Worm (Caenorhabditis elegans) whole organism, young adult: ENCODE data around the gene F40G12.2.

Experiments used
- B0336.3 ChIP-seq: fragments of 200-800 bp; sonication (Bioruptor generic); IDR thresholded peaks from 2 replicates; pipeline ENCODE4 v1.3.6; 2022; ENCODE audit warnings: missing genetic modification characterization, missing compliant biosample characterization
- F37B4.10 ChIP-seq: fragments of 200-800 bp; sonication (Bioruptor generic); IDR thresholded peaks from 2 replicates; pipeline ENCODE4 v1.3.6; 2022; ENCODE audit warnings: missing genetic modification characterization, missing compliant biosample characterization
- F52B5.7 ChIP-seq: sonication (generic microtip); optimal IDR thresholded peaks from 2 replicates; lab custom pipeline; 2016; ENCODE audit warnings: mild to moderate bottlenecking, missing genetic modification characterization, missing compliant biosample characterization
- ama-1 ChIP-seq, 3 experiments: fragments of 150-350 bp in 1 of 3; sonication (generic microtip) in 2 of 3; optimal IDR thresholded peaks; 2 replicates each; lab custom pipeline; 2014 to 2018; ENCODE audit warnings: missing biosample characterization in 2 of 3, missing genetic modification characterization in 2 of 3, missing genetic modification reagents in 2 of 3
- ceh-79 ChIP-seq: sonication (generic microtip); optimal IDR thresholded peaks from 2 replicates; lab custom pipeline; 2017; ENCODE audit warnings: mild to moderate bottlenecking, missing genetic modification characterization, missing compliant biosample characterization
- dpff-1 ChIP-seq: sonication (generic microtip); optimal IDR thresholded peaks from 2 replicates; lab custom pipeline; 2017; ENCODE audit warnings: mild to moderate bottlenecking, missing genetic modification characterization, missing compliant biosample characterization
- ets-4 ChIP-seq: fragments of 200-800 bp; sonication (Bioruptor generic); optimal IDR thresholded peaks from 2 replicates; lab custom pipeline; 2018; ENCODE audit warnings: mild to moderate bottlenecking, missing genetic modification characterization, missing compliant biosample characterization
- mcd-1 ChIP-seq: fragments of 200-800 bp; sonication (Bioruptor generic); IDR thresholded peaks from 2 replicates; pipeline ENCODE4 v1.3.6; 2022; ENCODE audit warnings: missing genetic modification reagents, missing genetic modification characterization, missing compliant biosample characterization
- nfya-1 ChIP-seq: sonication (generic microtip); optimal IDR thresholded peaks from 2 replicates; lab custom pipeline; 2017; ENCODE audit warnings: antibody characterized with exemption, missing compliant biosample characterization, missing genetic modification characterization, borderline replicate concordance; ENCODE audit not compliant: insufficient read depth
- nfya-2 ChIP-seq: fragments of 200-800 bp; sonication (Bioruptor generic); IDR thresholded peaks from 2 replicates; pipeline ENCODE4 v1.3.6; 2022; ENCODE audit warnings: missing genetic modification reagents, missing genetic modification characterization, missing compliant biosample characterization
- nfyb-1 ChIP-seq: fragments of 200-800 bp; sonication (Bioruptor generic); IDR thresholded peaks from 2 replicates; pipeline ENCODE4 v1.3.6; 2022; ENCODE audit warnings: missing genetic modification reagents, missing genetic modification characterization, missing compliant biosample characterization
- nhr-120 ChIP-seq: fragments of 200-800 bp; sonication (Bioruptor generic); IDR thresholded peaks from 2 replicates; pipeline ENCODE4 v1.3.6; 2022; ENCODE audit warnings: missing genetic modification characterization, missing compliant biosample characterization
- ztf-25 ChIP-seq: fragments of 200-800 bp; sonication (Bioruptor generic); IDR thresholded peaks from 2 replicates; pipeline ENCODE4 v1.3.6; 2022; ENCODE audit warnings: missing genetic modification reagents, missing genetic modification characterization, missing compliant biosample characterization
- ztf-3 ChIP-seq: fragments of 200-800 bp; sonication (Bioruptor generic); optimal IDR thresholded peaks from 2 replicates; lab custom pipeline; 2018; ENCODE audit warnings: mild to moderate bottlenecking, missing genetic modification characterization, missing compliant biosample characterization

ce11 chrV:14210743-14211142 lies 50.0 kb downstream of the F40G12.2 start, which contains the start of gene str-230:
- TF ChIP-seq nfyb-1 (GFP tag; lab: Robert Waterston, UW) (no peak), nfya-2 (no peak), nfya-1 (tag; lab: Kevin White, UChicago) (no peak), F37B4.10 (GFP tag; lab: Robert Waterston, UW) (no peak), ztf-3 (no peak), nhr-120 (GFP tag; lab: Robert Waterston, UW) (no peak), mcd-1 (no peak), B0336.3 (no peak), dpff-1 (tag; lab: Kevin White, UChicago) (no peak), ama-1 (optimal IDR thresholded peaks at IDR 0.05; lab: Kevin White, UChicago) (no peak), ama-1 (GFP tag; optimal IDR thresholded peaks at IDR 0.05; lab: Kevin White, UChicago) (no peak), ceh-79 (no peak), F52B5.7 (tag; lab: Kevin White, UChicago) (no peak), ets-4 (GFP tag; lab: Kevin White, UChicago) (no peak), ztf-25 (GFP tag; lab: Robert Waterston, UW) (no peak)
